Worm (Caenorhabditis elegans) whole organism, late embryonic: ENCODE results near the gene cutl-25.

Experiments used
- K02D7.2 ChIP-seq: sonication (generic microtip); optimal IDR thresholded peaks from 2 replicates; lab custom pipeline; 2017; ENCODE audit warnings: mild to moderate bottlenecking, missing genetic modification characterization, missing compliant biosample characterization
- ahr-1 ChIP-seq: sonication (generic microtip); optimal IDR thresholded peaks from 2 replicates; lab custom pipeline; 2016; ENCODE audit warnings: missing genetic modification characterization, missing compliant biosample characterization
- ama-1 ChIP-seq: fragments of 150-350 bp; optimal IDR thresholded peaks from 2 replicates; lab custom pipeline; 2014
- ceh-2 ChIP-seq: sonication (generic microtip); optimal IDR thresholded peaks from 2 replicates; lab custom pipeline; 2016; ENCODE audit warnings: missing genotype, missing genetic modification characterization, missing compliant biosample characterization
- ets-4 ChIP-seq: sonication (generic microtip); optimal IDR thresholded peaks from 2 replicates; lab custom pipeline; 2016; ENCODE audit warnings: missing genetic modification characterization, missing compliant biosample characterization
- hlh-13 ChIP-seq: fragments of 200-800 bp; sonication (Bioruptor generic); optimal IDR thresholded peaks from 2 replicates; lab custom pipeline; 2018; ENCODE audit warnings: mild to moderate bottlenecking, missing genetic modification characterization, missing compliant biosample characterization
- lim-6 ChIP-seq: sonication (generic microtip); optimal IDR thresholded peaks from 2 replicates; lab custom pipeline; 2016; ENCODE audit warnings: missing genetic modification characterization, missing compliant biosample characterization
- lin-11 ChIP-seq: fragments of 200-800 bp; sonication (Bioruptor generic); optimal IDR thresholded peaks from 2 replicates; lab custom pipeline; 2018; ENCODE audit warnings: mild to moderate bottlenecking, missing genetic modification characterization, missing compliant biosample characterization
- pqm-1 ChIP-seq: sonication (generic microtip); optimal IDR thresholded peaks from 2 replicates; lab custom pipeline; 2016; ENCODE audit warnings: missing genetic modification characterization, missing compliant biosample characterization
- rnt-1 ChIP-seq: sonication (generic microtip); optimal IDR thresholded peaks from 2 replicates; lab custom pipeline; 2016; ENCODE audit warnings: missing genetic modification characterization, missing compliant biosample characterization
- sox-2 ChIP-seq: fragments of 200-800 bp; sonication (Bioruptor generic); IDR thresholded peaks from 2 replicates; pipeline ENCODE4 v1.3.6; 2022; ENCODE audit warnings: missing genetic modification reagents, missing genetic modification characterization, missing compliant biosample characterization
- tbx-2 ChIP-seq: sonication (generic microtip); optimal IDR thresholded peaks from 2 replicates; lab custom pipeline; 2016; ENCODE audit warnings: missing genetic modification characterization, missing compliant biosample characterization
- unc-55 ChIP-seq: sonication (generic microtip); optimal IDR thresholded peaks from 2 replicates; lab custom pipeline; 2017; ENCODE audit warnings: missing biosample characterization, missing genetic modification reagents, missing genetic modification characterization
- unc-86 ChIP-seq: sonication (generic microtip); optimal IDR thresholded peaks from 2 replicates; lab custom pipeline; 2016; ENCODE audit warnings: missing genetic modification characterization, missing compliant biosample characterization

ce11 chrIII:3094694-3095093 is 47.8 kb upstream of the cutl-25 start:
- TF ChIP-seq tbx-2 (tag; lab: Kevin White, UChicago) (no peak), unc-86 (no peak), K02D7.2 (tag; lab: Kevin White, UChicago) (no peak), sox-2 (GFP tag; lab: Robert Waterston, UW) (no peak), ahr-1 (tag; lab: Kevin White, UChicago) (no peak), ets-4 (no peak), ceh-2 (tag; lab: Kevin White, UChicago) (no peak), rnt-1 (tag; lab: Kevin White, UChicago) (no peak), lin-11 (tag; lab: Kevin White, UChicago) (no peak), lim-6 (tag; lab: Kevin White, UChicago) (no peak), pqm-1 (tag; lab: Kevin White, UChicago) (no peak), hlh-13 (GFP tag; lab: Kevin White, UChicago) (no peak), ama-1 (lab: Kevin White, UChicago) (no peak), unc-55 (GFP tag; lab: Kevin White, UChicago) (no peak)
